Fruit fly (Drosophila melanogaster): ENCODE data around the gene Plzf.

Plzf gene

DNA sequence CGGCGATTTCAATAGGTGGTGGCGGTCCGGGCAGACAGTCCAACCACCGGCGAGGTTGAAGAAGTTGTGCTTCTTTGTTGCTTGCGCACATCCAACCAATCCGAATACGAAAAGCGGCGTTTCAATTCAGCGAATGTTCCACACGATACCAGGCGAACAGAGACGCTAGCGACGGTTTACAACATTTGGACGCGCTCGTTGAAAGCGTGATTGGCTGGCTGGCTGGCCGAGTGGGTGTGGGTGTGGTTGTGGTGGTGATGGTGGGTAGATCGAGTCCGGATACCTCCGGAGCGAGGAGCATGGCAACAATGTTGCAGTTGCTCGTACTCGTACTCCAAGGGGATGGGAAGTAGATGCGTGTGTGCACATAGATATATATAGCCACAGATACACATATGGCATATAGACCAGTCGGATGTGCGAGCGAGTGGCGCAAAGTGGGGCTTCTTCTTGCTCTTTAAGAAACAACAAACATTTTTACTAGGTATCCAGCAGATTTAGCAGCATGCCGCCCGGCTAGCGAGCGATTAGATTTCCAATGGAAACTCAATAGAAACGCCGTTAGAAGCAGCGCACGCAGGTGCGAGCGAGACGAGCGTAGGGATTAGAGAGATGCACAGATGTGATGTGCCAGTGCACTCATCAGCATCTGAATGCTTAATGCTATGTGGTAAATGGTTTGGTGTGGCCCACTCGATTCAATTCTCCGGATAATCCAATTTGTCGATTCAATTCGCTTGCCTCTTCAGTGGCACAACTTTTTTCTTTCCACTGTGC is 38.4 kb downstream of the Plzf start:
- TF ChIP-seq Mio (GFP tag; optimal IDR thresholded peaks at IDR 0.05): peak; percentile 4
- peak; percentile 70 for TF ChIP-seq h (GFP tag; optimal IDR thresholded peaks at IDR 0.05)
- no peak for TF ChIP-seq sage (GFP tag; optimal IDR thresholded peaks at IDR 0.05)
- TF ChIP-seq lola (GFP tag; optimal IDR thresholded peaks at IDR 0.05): no peak
- TF ChIP-seq N (GFP tag; optimal IDR thresholded peaks at IDR 0.05): no peak
- TF ChIP-seq dl (GFP tag; optimal IDR thresholded peaks at IDR 0.05; ENCODE audit: insufficient read depth in 1 of 2, partially characterized antibody in 2 of 2): peak; percentile 61 to 69
- TF ChIP-seq Hr83 (GFP tag; optimal IDR thresholded peaks at IDR 0.05; ENCODE audit: poor library complexity, severe bottlenecking): peak; percentile 57
- TF ChIP-seq Abd-B (GFP tag; optimal IDR thresholded peaks at IDR 0.05): no peak
- no peak for TF ChIP-seq CrebA (GFP tag; optimal IDR thresholded peaks at IDR 0.05; ENCODE audit: borderline replicate concordance)
- no peak for TF ChIP-seq jim (GFP tag; optimal IDR thresholded peaks at IDR 0.05)
- TF ChIP-seq Hr78 (GFP tag; optimal IDR thresholded peaks at IDR 0.05): no peak
- no peak for TF ChIP-seq sv (GFP tag; optimal IDR thresholded peaks at IDR 0.05)
- peak; percentile 13 for TF ChIP-seq HLH106 (tag; optimal IDR thresholded peaks at IDR 0.05)
- peak; percentile 12 for TF ChIP-seq psq (GFP tag; optimal IDR thresholded peaks at IDR 0.05)
- TF ChIP-seq Myc (optimal IDR thresholded peaks at IDR 0.05): no peak
- peak in 1 of 2 experiments; percentile 22 for TF ChIP-seq foxo (GFP tag; optimal IDR thresholded peaks at IDR 0.05)
- peak; percentile 17 for TF ChIP-seq fru (GFP tag; optimal IDR thresholded peaks at IDR 0.05)
- TF ChIP-seq brk (GFP tag; optimal IDR thresholded peaks at IDR 0.05): no peak
- TF ChIP-seq Sp1 (GFP tag; optimal IDR thresholded peaks at IDR 0.05): peak; percentile 45
- no peak for TF ChIP-seq usp (GFP tag; optimal IDR thresholded peaks at IDR 0.05)
- no peak for TF ChIP-seq Dif (GFP tag; optimal IDR thresholded peaks at IDR 0.05; ENCODE audit: partially characterized antibody)
- no peak for TF ChIP-seq Rel (GFP tag; optimal IDR thresholded peaks at IDR 0.05)
- peak; percentile 81 for TF ChIP-seq Rel (tag; optimal IDR thresholded peaks at IDR 0.05)
- no peak for TF ChIP-seq OdsH (GFP tag; optimal IDR thresholded peaks at IDR 0.05)
- TF ChIP-seq GATAd (GFP tag; optimal IDR thresholded peaks at IDR 0.05): no peak
- TF ChIP-seq CG9705 (GFP tag; optimal IDR thresholded peaks at IDR 0.05): no peak
- TF ChIP-seq dmrt93B (GFP tag; optimal IDR thresholded peaks at IDR 0.05): no peak
- no peak for TF ChIP-seq pan (optimal IDR thresholded peaks at IDR 0.05)
- no peak for TF ChIP-seq Vsx2 (GFP tag; optimal IDR thresholded peaks at IDR 0.05; ENCODE audit: partially characterized antibody)
- TF ChIP-seq Jra (GFP tag; optimal IDR thresholded peaks at IDR 0.05): peak; percentile 51
- TF ChIP-seq tai (GFP tag; optimal IDR thresholded peaks at IDR 0.05): no peak
- TF ChIP-seq dsf (GFP tag; optimal IDR thresholded peaks at IDR 0.05; ENCODE audit: borderline replicate concordance): no peak
- TF ChIP-seq Hnf4 (GFP tag; optimal IDR thresholded peaks at IDR 0.05): peak; percentile 49
- no peak for TF ChIP-seq rgr (GFP tag; optimal IDR thresholded peaks at IDR 0.05)
- TF ChIP-seq woc (GFP tag; optimal IDR thresholded peaks at IDR 0.05): no peak
- no peak for TF ChIP-seq ey (GFP tag; optimal IDR thresholded peaks at IDR 0.05)
- no peak for TF ChIP-seq Dfd (GFP tag; optimal IDR thresholded peaks at IDR 0.05)
- peak; percentile 39 for TF ChIP-seq br (GFP tag; optimal IDR thresholded peaks at IDR 0.05)
- TF ChIP-seq CG32264 (GFP tag; optimal IDR thresholded peaks at IDR 0.05): no peak

DNA sequence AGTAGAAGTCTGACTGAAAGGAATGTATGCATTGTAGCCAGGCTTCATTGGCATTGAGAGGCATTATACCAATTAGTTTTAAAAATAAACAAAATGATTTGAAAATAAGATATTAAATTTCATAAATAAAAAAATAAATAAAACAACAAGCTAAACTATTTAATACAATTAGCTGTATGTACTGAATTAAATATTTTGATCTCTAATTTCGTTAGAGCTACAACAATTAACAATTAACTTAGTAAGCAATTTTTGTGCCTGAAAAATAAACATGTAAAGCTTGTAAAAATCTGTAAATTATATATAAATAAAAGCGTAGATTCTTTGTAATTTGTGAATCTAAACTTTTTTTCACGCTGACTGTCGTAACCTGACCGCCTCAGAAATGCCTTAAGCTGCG is 40.9 kb downstream of the Plzf start, which contains the start of gene Rh5:
Gene Rh5 (plus strand): TSS at position 301 of the 400 bp plus-strand sequence.
- no peak for TF ChIP-seq N (GFP tag; optimal IDR thresholded peaks at IDR 0.05)
- no peak for TF ChIP-seq tai (GFP tag; optimal IDR thresholded peaks at IDR 0.05)
- TF ChIP-seq br (GFP tag; optimal IDR thresholded peaks at IDR 0.05): no peak
- TF ChIP-seq fru (GFP tag; optimal IDR thresholded peaks at IDR 0.05): no peak
- TF ChIP-seq dsf (GFP tag; optimal IDR thresholded peaks at IDR 0.05; ENCODE audit: borderline replicate concordance): no peak
- no peak for TF ChIP-seq HLH106 (tag; optimal IDR thresholded peaks at IDR 0.05)
- no peak for TF ChIP-seq Hr78 (GFP tag; optimal IDR thresholded peaks at IDR 0.05)
- no peak for TF ChIP-seq lola (GFP tag; optimal IDR thresholded peaks at IDR 0.05)
- no peak for TF ChIP-seq h (GFP tag; optimal IDR thresholded peaks at IDR 0.05)

Data from whole organism, wandering third instar larva.